Fruit fly (Drosophila melanogaster): ENCODE measurements around the gene Cen.

The Cen gene

DNA sequence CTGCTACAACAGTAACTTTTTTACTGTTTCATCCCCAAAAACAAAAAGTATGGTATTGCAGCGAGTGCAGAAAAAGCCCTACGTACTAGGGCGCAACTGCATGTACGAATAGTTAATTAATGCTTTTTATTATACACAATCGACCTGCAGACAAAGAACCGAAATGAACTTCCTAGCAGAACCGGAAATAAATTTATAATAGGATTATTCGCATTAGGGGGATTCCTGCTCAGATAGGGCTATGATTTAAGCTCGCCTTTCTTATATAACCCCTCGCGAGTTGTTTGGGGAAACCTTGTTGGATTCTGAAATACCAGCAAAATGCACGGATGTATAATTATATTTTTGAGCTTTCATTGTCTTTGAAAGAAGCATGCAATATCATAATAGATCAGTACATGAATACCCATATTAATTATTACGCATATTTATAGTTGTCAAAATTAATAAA is at the start of gene Cen (continued):
- TF ChIP-seq HLH54F (GFP tag; optimal IDR thresholded peaks at IDR 0.05) (no peak), row (GFP tag; IDR thresholded peaks at IDR 0.05) (peak; percentile 66; the same call in 2 of the 3 replicates), CG33213 (GFP tag; optimal IDR thresholded peaks at IDR 0.05) (peak; percentile 18), Hmr (GFP tag; optimal IDR thresholded peaks at IDR 0.05) (peak; percentile 43), jing (GFP tag; optimal IDR thresholded peaks at IDR 0.05) (no peak), Stat92E (GFP tag; optimal IDR thresholded peaks at IDR 0.05) (no peak), CG3847 (GFP tag; IDR thresholded peaks at IDR 0.05) (no peak), CG7271 (tag; optimal IDR thresholded peaks at IDR 0.05) (peak; percentile 1), ara (GFP tag; IDR thresholded peaks at IDR 0.05) (no peak), CG13894 (tag; optimal IDR thresholded peaks at IDR 0.05) (no peak), tio (GFP tag; optimal IDR thresholded peaks at IDR 0.05) (peak; percentile 46), CG11504 (tag; optimal IDR thresholded peaks at IDR 0.05) (no peak), Ada2b (GFP tag; IDR thresholded peaks at IDR 0.05) (peak; percentile 53; the same call in 1 of the 2 replicates), az2 (GFP tag; optimal IDR thresholded peaks at IDR 0.05) (peak; percentile 18), lmd (GFP tag; IDR thresholded peaks at IDR 0.05) (peak; percentile 54; the same call in 1 of the 2 replicates), CG13424 (tag; optimal IDR thresholded peaks at IDR 0.05) (peak; percentile 23), Jarid2 (GFP tag; optimal IDR thresholded peaks at IDR 0.05) (no peak), Sin3A (optimal IDR thresholded peaks at IDR 0.05) (no peak), CG1792 (GFP tag; optimal IDR thresholded peaks at IDR 0.05) (no peak), Lim3 (GFP tag; IDR thresholded peaks at IDR 0.05) (no peak), Trl (optimal IDR thresholded peaks at IDR 0.05) (no peak), Trl (GFP tag; optimal IDR thresholded peaks at IDR 0.05) (peak; percentile 32), usp (GFP tag; optimal IDR thresholded peaks at IDR 0.05) (no peak), Nf-YC (tag; optimal IDR thresholded peaks at IDR 0.05) (no peak), CG15011 (GFP tag; optimal IDR thresholded peaks at IDR 0.05) (no peak), CG16813 (GFP tag; IDR thresholded peaks at IDR 0.05; ENCODE audit: partially characterized antibody) (no peak), Bteb2 (GFP tag; optimal IDR thresholded peaks at IDR 0.05) (no peak), dmrt99B (tag; optimal IDR thresholded peaks at IDR 0.05) (no peak), CG12236 (GFP tag; optimal IDR thresholded peaks at IDR 0.05) (no peak), CG8281 (tag; optimal IDR thresholded peaks at IDR 0.05) (no peak), H2.0 (GFP tag; IDR thresholded peaks at IDR 0.05) (peak; percentile 45), CG1603 (tag; optimal IDR thresholded peaks at IDR 0.05) (peak; percentile 75), Xbp1 (GFP tag; optimal IDR thresholded peaks at IDR 0.05) (peak; percentile 39), CG15073 (GFP tag; optimal IDR thresholded peaks at IDR 0.05) (no peak), wek (GFP tag; optimal IDR thresholded peaks at IDR 0.05) (peak; percentile 86), Sox102F (GFP tag; optimal IDR thresholded peaks at IDR 0.05) (peak; percentile 47), shn (GFP tag; optimal IDR thresholded peaks at IDR 0.05) (peak; percentile 27), unc-4 (GFP tag; IDR thresholded peaks at IDR 0.05; ENCODE audit: partially characterized antibody) (no peak), Taf1 (GFP tag; IDR thresholded peaks at IDR 0.05) (no peak), Ptx1 (GFP tag; IDR thresholded peaks at IDR 0.05) (peak; percentile 56; the same call in 1 of the 2 replicates), CG18599 (GFP tag; optimal IDR thresholded peaks at IDR 0.05) (no peak), CG12744 (GFP tag; optimal IDR thresholded peaks at IDR 0.05) (no peak), Ravus (GFP tag; IDR thresholded peaks at IDR 0.05) (no peak), CG15479 (GFP tag; optimal IDR thresholded peaks at IDR 0.05) (no peak), vvl (GFP tag; IDR thresholded peaks at IDR 0.05) (peak; percentile 60; the same call in 1 of the 2 replicates), CG17612 (GFP tag; IDR thresholded peaks at IDR 0.05) (no peak), HmgZ (tag; optimal IDR thresholded peaks at IDR 0.05) (no peak), crol (GFP tag; IDR thresholded peaks at IDR 0.05) (no peak), Myb (GFP tag; optimal IDR thresholded peaks at IDR 0.05) (peak; percentile 16), NK7.1 (GFP tag; optimal IDR thresholded peaks at IDR 0.05) (no peak), chn (GFP tag; optimal IDR thresholded peaks at IDR 0.05) (peak; percentile 48), CG32532 (GFP tag; IDR thresholded peaks at IDR 0.05) (peak; percentile 31; the same call in 1 of the 2 replicates)

Data from whole organism, embryonic.